Fruit fly (Drosophila melanogaster) whole organism, embryonic: ENCODE data around the gene CG33654.
A peak's percentile ranks its signal among the peaks of the same experiment; 100 is the strongest.

Source experiments
- B-H2 ChIP-seq: fragments of 200-800 bp; sonication (Bioruptor generic); optimal IDR thresholded peaks from 2 replicates; lab custom pipeline; 2018; ENCODE audit warnings: missing biosample characterization, mild to moderate bottlenecking, missing genetic modification characterization
- BEAF-32 ChIP-seq: fragments of 200-800 bp; sonication (Bioruptor generic); optimal IDR thresholded peaks from 3 replicates; lab custom pipeline; 2017; ENCODE audit warnings: missing biosample characterization, missing genetic modification characterization, mild to moderate bottlenecking, moderate library complexity, missing genetic modification reagents
- CG11695 ChIP-seq: fragments of 200-800 bp; sonication (Bioruptor generic); IDR thresholded peaks from 3 replicates; pipeline ENCODE4 v1.3.6; 2022; ENCODE audit warnings: missing biosample characterization, missing genetic modification characterization
- CG1233 ChIP-seq: fragments of 200-800 bp; sonication (Bioruptor generic); optimal IDR thresholded peaks from 4 replicates; lab custom pipeline; 2018; ENCODE audit warnings: missing biosample characterization, mild to moderate bottlenecking, missing genetic modification characterization
- CG12659 ChIP-seq: fragments of 200-800 bp; sonication (Bioruptor generic); optimal IDR thresholded peaks from 3 replicates; lab custom pipeline; 2017; ENCODE audit warnings: mild to moderate bottlenecking, missing biosample characterization, missing genetic modification reagents, missing genetic modification characterization
- CG13296 ChIP-seq: fragments of 200-800 bp; sonication (Bioruptor generic); optimal IDR thresholded peaks from 3 replicates; lab custom pipeline; 2018; ENCODE audit warnings: missing biosample characterization, mild to moderate bottlenecking, missing genetic modification characterization
- CG14014 ChIP-seq: fragments of 200-800 bp; sonication (Bioruptor generic); IDR thresholded peaks from 2 replicates; pipeline ENCODE4 v1.3.6; 2022; ENCODE audit warnings: missing biosample characterization, missing genetic modification characterization
- CG17186 ChIP-seq: fragments of 200-800 bp; sonication (Bioruptor generic); optimal IDR thresholded peaks from 3 replicates; lab custom pipeline; 2017; ENCODE audit warnings: missing biosample characterization, missing genetic modification reagents, missing genetic modification characterization
- CG18599 ChIP-seq: fragments of 200-800 bp; sonication (Bioruptor generic); optimal IDR thresholded peaks from 3 replicates; lab custom pipeline; 2017; ENCODE audit warnings: missing biosample characterization, missing genetic modification characterization, mild to moderate bottlenecking, moderate library complexity, missing genetic modification reagents
- CG2116 ChIP-seq: fragments of 200-800 bp; sonication (Bioruptor generic); optimal IDR thresholded peaks from 3 replicates; lab custom pipeline; 2018; ENCODE audit warnings: missing biosample characterization, mild to moderate bottlenecking, missing genetic modification characterization
- CG2120 ChIP-seq: fragments of 200-800 bp; sonication (Bioruptor generic); optimal IDR thresholded peaks from 3 replicates; lab custom pipeline; 2016; ENCODE audit warnings: missing biosample characterization, missing genetic modification characterization
- CG2678 ChIP-seq: fragments of 200-800 bp; sonication (Bioruptor generic); optimal IDR thresholded peaks from 3 replicates; lab custom pipeline; 2019; ENCODE audit warnings: missing biosample characterization, mild to moderate bottlenecking, missing genetic modification characterization, moderate library complexity
- CG30403 ChIP-seq: fragments of 200-800 bp; sonication (Bioruptor generic); optimal IDR thresholded peaks from 3 replicates; lab custom pipeline; 2016; ENCODE audit warnings: missing biosample characterization, missing genetic modification characterization
- CG31224 ChIP-seq: fragments of 200-800 bp; sonication (Bioruptor generic); IDR thresholded peaks from 2 replicates; pipeline ENCODE4 v1.3.6; 2022; ENCODE audit warnings: missing biosample characterization, missing genetic modification characterization
- CG4820 ChIP-seq: fragments of 200-800 bp; sonication (Bioruptor generic); optimal IDR thresholded peaks from 3 replicates; lab custom pipeline; 2016; ENCODE audit warnings: missing biosample characterization, missing genetic modification characterization
- CG6813 ChIP-seq: fragments of 200-800 bp; sonication (Bioruptor generic); optimal IDR thresholded peaks from 2 replicates; lab custom pipeline; 2017; ENCODE audit warnings: missing biosample characterization, missing genetic modification characterization, mild to moderate bottlenecking, moderate library complexity, missing genetic modification reagents
- CG7357 ChIP-seq: fragments of 200-800 bp; sonication (Bioruptor generic); IDR thresholded peaks from 3 replicates; pipeline ENCODE4 v1.3.6; 2022; ENCODE audit warnings: missing biosample characterization, missing genetic modification characterization
- CG8388 ChIP-seq: fragments of 200-800 bp; sonication (Bioruptor generic); optimal IDR thresholded peaks from 2 replicates; lab custom pipeline; 2019; ENCODE audit warnings: missing biosample characterization, mild to moderate bottlenecking, missing genetic modification characterization, moderate library complexity
- CG9876 ChIP-seq: fragments of 200-800 bp; sonication (Bioruptor generic); optimal IDR thresholded peaks from 2 replicates; lab custom pipeline; 2016; ENCODE audit warnings: missing biosample characterization, missing genetic modification characterization
- Drgx ChIP-seq: fragments of 200-800 bp; sonication (Bioruptor generic); IDR thresholded peaks from 2 replicates; pipeline ENCODE4 v1.3.6; 2022; ENCODE audit warnings: missing biosample characterization, missing genetic modification characterization
- Eip74EF ChIP-seq, 2 experiments: fragments of 200-800 bp in 1 of 2; fragments of >200 bp in 1 of 2; sonication (Bioruptor generic) in 1 of 2; optimal IDR thresholded peaks; 2 replicates each; lab custom pipeline; 2017 to 2019; ENCODE audit warnings: missing biosample characterization in 2 of 2, missing genetic modification characterization in 2 of 2, mild to moderate bottlenecking in 1 of 2, moderate library complexity in 1 of 2
- Ets65A ChIP-seq: fragments of 200-800 bp; sonication (Bioruptor generic); peaks from one replicate; lab custom pipeline; 2016; ENCODE audit warnings: missing biosample characterization, missing genetic modification characterization
- Ets97D ChIP-seq: fragments of 200-800 bp; sonication (Bioruptor generic); optimal IDR thresholded peaks from 3 replicates; lab custom pipeline; 2016; ENCODE audit warnings: missing biosample characterization, missing genetic modification characterization
- Hr78 ChIP-seq, 2 experiments: fragments of 200-800 bp in 1 of 2; fragments of >200 bp in 1 of 2; sonication (Bioruptor generic) in 1 of 2; optimal IDR thresholded peaks; 2 replicates each; lab custom pipeline; 2017 to 2019; ENCODE audit warnings: missing biosample characterization in 2 of 2, missing genetic modification characterization in 2 of 2, mild to moderate bottlenecking in 1 of 2, moderate library complexity in 1 of 2
- Lhr ChIP-seq: fragments of 200-800 bp; sonication (Bioruptor generic); optimal IDR thresholded peaks from 3 replicates; lab custom pipeline; 2017; ENCODE audit warnings: mild to moderate bottlenecking, missing biosample characterization, missing genetic modification reagents, missing genetic modification characterization
- Med ChIP-seq: fragments of 200-800 bp; sonication (Bioruptor generic); peaks from one replicate; lab custom pipeline; 2016; ENCODE audit warnings: missing biosample characterization, missing genetic modification characterization, mild to moderate bottlenecking, inconsistent platforms, moderate library complexity
- Poxn ChIP-seq: fragments of 200-800 bp; sonication (Bioruptor generic); IDR thresholded peaks from 2 replicates; pipeline ENCODE4 v1.3.6; 2022; ENCODE audit warnings: missing biosample characterization, missing genetic modification characterization
- Side ChIP-seq: fragments of 200-800 bp; sonication (Bioruptor generic); optimal IDR thresholded peaks from 2 replicates; lab custom pipeline; 2016; ENCODE audit warnings: missing biosample characterization, missing genetic modification characterization
- Sry-β ChIP-seq: fragments of 200-800 bp; sonication (Bioruptor generic); optimal IDR thresholded peaks from 2 replicates; lab custom pipeline; 2018; ENCODE audit warnings: missing biosample characterization, mild to moderate bottlenecking, missing genetic modification characterization, moderate library complexity
- chn ChIP-seq: fragments of 200-800 bp; sonication (Bioruptor generic); optimal IDR thresholded peaks from 2 replicates; lab custom pipeline; 2016; ENCODE audit warnings: missing biosample characterization, missing genetic modification characterization
- fru ChIP-seq: fragments of >200 bp; optimal IDR thresholded peaks from 2 replicates; lab custom pipeline; 2017
- gsb ChIP-seq: fragments of 200-800 bp; sonication (Bioruptor generic); IDR thresholded peaks from 2 replicates; pipeline ENCODE4 v1.3.6; 2022; ENCODE audit warnings: missing biosample characterization, missing genetic modification characterization
- inv ChIP-seq: fragments of 200-800 bp; sonication (Bioruptor generic); IDR thresholded peaks from 2 replicates; pipeline ENCODE4 v1.3.6; 2022; ENCODE audit warnings: missing biosample characterization, missing genetic modification characterization; ENCODE audit not compliant: partially characterized antibody
- kni ChIP-seq: fragments of 200-800 bp; sonication (Bioruptor generic); optimal IDR thresholded peaks from 3 replicates; lab custom pipeline; 2017; ENCODE audit warnings: mild to moderate bottlenecking, missing biosample characterization, missing genetic modification reagents, missing genetic modification characterization
- onecut ChIP-seq: fragments of 200-800 bp; sonication (Bioruptor generic); IDR thresholded peaks from 2 replicates; pipeline ENCODE4 v1.3.6; 2022; ENCODE audit warnings: missing biosample characterization, missing genetic modification characterization
- pfk ChIP-seq: fragments of 200-800 bp; sonication (Bioruptor generic); optimal IDR thresholded peaks from 2 replicates; lab custom pipeline; 2018; ENCODE audit warnings: missing biosample characterization, mild to moderate bottlenecking, missing genetic modification characterization, moderate library complexity
- psq ChIP-seq: fragments of 200-800 bp; sonication (Bioruptor generic); optimal IDR thresholded peaks from 2 replicates; lab custom pipeline; 2017; ENCODE audit warnings: missing biosample characterization, missing genetic modification characterization
- run ChIP-seq: fragments of 200-800 bp; sonication (Bioruptor generic); optimal IDR thresholded peaks from 3 replicates; lab custom pipeline; 2018; ENCODE audit warnings: missing biosample characterization, mild to moderate bottlenecking, missing genetic modification characterization
- schlank ChIP-seq: fragments of 200-800 bp; sonication (Bioruptor generic); optimal IDR thresholded peaks from 2 replicates; lab custom pipeline; 2018; ENCODE audit warnings: missing biosample characterization, mild to moderate bottlenecking, missing genetic modification characterization
- sens ChIP-seq: fragments of 200-800 bp; sonication (Bioruptor generic); peaks from one replicate; lab custom pipeline; 2016; ENCODE audit warnings: missing biosample characterization, missing genetic modification characterization
- sna ChIP-seq: fragments of 200-800 bp; sonication (Bioruptor generic); IDR thresholded peaks from 2 replicates; pipeline ENCODE4 v1.3.6; 2022; ENCODE audit warnings: missing biosample characterization, missing genetic modification characterization; ENCODE audit not compliant: partially characterized antibody
- sr ChIP-seq: fragments of 200-800 bp; sonication (Bioruptor generic); IDR thresholded peaks from 3 replicates; pipeline ENCODE4 v1.3.6; 2022; ENCODE audit warnings: missing biosample characterization, missing genetic modification characterization
- ssp ChIP-seq: fragments of 200-800 bp; sonication (Bioruptor generic); IDR thresholded peaks from 2 replicates; pipeline ENCODE4 v1.3.6; 2022; ENCODE audit warnings: missing biosample characterization, missing genetic modification characterization
- stwl ChIP-seq: fragments of 200-800 bp; sonication (Bioruptor generic); optimal IDR thresholded peaks from 3 replicates; lab custom pipeline; 2018; ENCODE audit warnings: missing biosample characterization, mild to moderate bottlenecking, missing genetic modification characterization, moderate library complexity
- tin ChIP-seq: fragments of 200-800 bp; sonication (Bioruptor generic); optimal IDR thresholded peaks from 3 replicates; lab custom pipeline; 2016; ENCODE audit warnings: missing biosample characterization, missing genetic modification characterization
- tup ChIP-seq: fragments of 200-800 bp; sonication (Bioruptor generic); optimal IDR thresholded peaks from 2 replicates; lab custom pipeline; 2016; ENCODE audit warnings: missing biosample characterization, mild to moderate bottlenecking, missing genetic modification characterization, moderate library complexity
- vvl ChIP-seq: fragments of 200-800 bp; sonication (Bioruptor generic); IDR thresholded peaks from 2 replicates; pipeline ENCODE4 v1.3.6; 2022; ENCODE audit warnings: missing biosample characterization, missing genetic modification characterization
- wor ChIP-seq: fragments of 200-800 bp; sonication (Bioruptor generic); IDR thresholded peaks from 2 replicates; pipeline ENCODE4 v1.3.6; 2022; ENCODE audit warnings: missing biosample characterization, missing genetic modification characterization
- zen2 ChIP-seq: fragments of 200-800 bp; sonication (Bioruptor generic); IDR thresholded peaks from 3 replicates; pipeline ENCODE4 v1.3.6; 2022; ENCODE audit warnings: missing biosample characterization, missing genetic modification characterization; ENCODE audit not compliant: partially characterized antibody
- zfh1 ChIP-seq: fragments of 200-800 bp; sonication (Bioruptor generic); IDR thresholded peaks from 3 replicates; pipeline ENCODE4 v1.3.6; 2022; ENCODE audit warnings: missing biosample characterization, missing genetic modification characterization

CG33654 gene

DNA sequence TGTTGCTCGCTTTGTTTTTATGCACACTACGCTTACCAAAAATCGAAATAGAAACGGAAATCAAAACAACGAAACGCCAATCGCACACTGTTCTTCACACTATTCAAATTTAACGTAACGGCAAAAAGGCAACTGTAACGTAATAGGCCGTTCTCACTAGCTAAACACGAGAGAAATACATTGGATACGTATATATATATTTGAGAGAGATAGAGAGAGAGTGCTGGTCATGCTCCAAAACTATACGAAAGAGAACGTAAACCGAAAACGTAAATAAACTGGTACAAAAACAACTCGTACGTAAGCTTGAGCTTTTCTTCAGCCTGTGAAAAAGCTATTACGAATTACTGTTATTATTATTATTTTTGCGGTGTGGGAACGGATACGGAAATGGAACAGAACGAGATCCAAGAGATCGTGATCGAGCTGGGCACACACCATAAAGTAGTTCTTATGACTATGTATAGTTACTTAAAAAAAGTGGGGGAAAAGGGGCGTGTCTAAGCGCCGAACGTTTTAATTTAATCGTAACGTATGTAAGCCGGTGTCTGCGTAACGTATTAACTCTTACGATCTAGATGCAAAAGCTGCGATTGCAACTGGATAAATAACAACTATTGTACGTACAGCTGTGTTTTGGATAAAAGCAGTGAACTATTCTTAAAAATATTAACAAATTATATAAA lies 39.4 kb downstream of the CG33654 start (continued):
- TF ChIP-seq CG4820 (GFP tag; lab: Kevin White, UChicago) (no peak), onecut (GFP tag; lab: Robert Waterston, UW) (no peak), CG13296 (GFP tag; lab: Kevin White, UChicago) (peak; percentile 13), Lhr (GFP tag; lab: Kevin White, UChicago) (peak; percentile 72), CG17186 (GFP tag; lab: Kevin White, UChicago) (no peak), Poxn (GFP tag; lab: Robert Waterston, UW) (no peak), B-H2 (no peak), schlank (tag; lab: Kevin White, UChicago) (no peak), sens (GFP tag; lab: Kevin White, UChicago) (peak; percentile 79), vvl (no peak), Ets65A (GFP tag; lab: Kevin White, UChicago) (peak; percentile 36), Med (GFP tag; lab: Kevin White, UChicago) (peak; percentile 61), ssp (GFP tag; lab: Robert Waterston, UW) (peak; percentile 80), run (tag; lab: Kevin White, UChicago) (no peak), fru (lab: Kevin White, UChicago) (no peak), CG9876 (GFP tag; lab: Kevin White, UChicago) (no peak), stwl (tag; lab: Kevin White, UChicago) (peak; percentile 54), CG30403 (GFP tag; lab: Kevin White, UChicago) (no peak), inv (no peak), CG11695 (0 out of 3 replicates have a peak, but pooled peaks have one; percentile 6), CG18599 (GFP tag; lab: Kevin White, UChicago) (no peak), psq (no peak), kni (no peak), sr (GFP tag; lab: Robert Waterston, UW) (no peak), BEAF-32 (GFP tag; lab: Kevin White, UChicago) (no peak), chn (GFP tag; lab: Kevin White, UChicago) (no peak), CG7357 (GFP tag; lab: Robert Waterston, UW) (peak; percentile 84), zen2 (GFP tag; lab: Robert Waterston, UW) (no peak), CG1233 (GFP tag; lab: Kevin White, UChicago) (no peak), tin (GFP tag; lab: Kevin White, UChicago) (no peak), CG6813 (GFP tag; lab: Kevin White, UChicago) (no peak), pfk (GFP tag; lab: Kevin White, UChicago) (peak; percentile 27), tup (GFP tag; lab: Kevin White, UChicago) (no peak), CG2120 (no peak), CG2678 (tag; lab: Kevin White, UChicago) (no peak), CG2116 (GFP tag; lab: Kevin White, UChicago) (peak; percentile 18)

DNA sequence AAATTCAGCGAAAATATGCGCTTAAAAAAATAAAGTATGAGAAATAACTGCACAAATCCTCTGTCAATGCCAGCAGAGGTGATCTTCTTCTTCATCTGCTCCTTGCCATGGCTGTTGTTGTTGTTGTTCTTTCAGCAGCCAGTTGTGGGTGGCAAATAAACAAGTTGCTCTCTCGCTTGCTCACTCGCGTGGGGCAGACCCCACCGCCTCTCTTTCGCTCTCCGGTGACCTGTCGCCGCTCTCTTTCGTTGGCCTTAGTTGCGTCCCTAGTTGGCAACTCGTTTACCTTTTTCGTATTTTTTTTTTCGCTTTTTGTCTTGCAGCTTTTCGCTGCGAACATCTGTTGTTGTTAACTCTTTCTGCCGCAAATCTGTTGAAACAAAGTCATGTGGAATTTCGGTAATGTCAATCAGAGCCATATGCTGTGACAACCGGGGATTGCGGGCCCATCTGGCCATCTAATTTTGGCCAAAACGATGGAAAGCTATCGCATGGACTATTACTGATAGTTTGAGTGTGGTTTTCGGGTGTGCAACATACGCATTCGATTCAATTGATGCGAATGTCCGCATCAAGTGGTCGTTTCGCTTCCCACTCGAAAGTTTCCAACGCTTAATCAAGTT lies 48.3 kb downstream of the CG33654 start:
- TF ChIP-seq Side = no peak
- TF ChIP-seq CG14014 (GFP tag; lab: Robert Waterston, UW) = no peak
- TF ChIP-seq CG12659 = no peak
- TF ChIP-seq sna (GFP tag; lab: Robert Waterston, UW) = no peak
- TF ChIP-seq Hr78 (GFP tag; optimal IDR thresholded peaks at IDR 0.05; lab: Kevin White, UChicago) = peak in 1 of 2 experiments; percentile 61
- no peak for TF ChIP-seq Eip74EF (GFP tag; optimal IDR thresholded peaks at IDR 0.05; lab: Kevin White, UChicago)
- TF ChIP-seq CG8388 (GFP tag; lab: Kevin White, UChicago) = no peak
- TF ChIP-seq wor (GFP tag; lab: Robert Waterston, UW) = no peak
- no peak for TF ChIP-seq Sry-β (GFP tag; lab: Kevin White, UChicago)
- no peak for TF ChIP-seq Ets97D (GFP tag; lab: Kevin White, UChicago)
- TF ChIP-seq CG31224 (GFP tag; lab: Robert Waterston, UW) = no peak
- TF ChIP-seq gsb (GFP tag; lab: Robert Waterston, UW) = no peak
- 0 out of 2 replicates have a peak, but pooled peaks have one; percentile 9 for TF ChIP-seq Drgx (GFP tag; lab: Robert Waterston, UW)
- no peak for TF ChIP-seq zfh1 (GFP tag; lab: Robert Waterston, UW)
